Fruit fly (Drosophila melanogaster) whole organism, embryonic: ENCODE results near the gene CG12321.
A peak's percentile ranks its signal among the peaks of the same experiment; 100 is the strongest.

ENCODE experiments used
- CG10431 ChIP-seq: fragments of 200-800 bp; sonication (Bioruptor generic); optimal IDR thresholded peaks from 3 replicates; lab custom pipeline; 2018; ENCODE audit warnings: missing biosample characterization, mild to moderate bottlenecking, missing genetic modification characterization
- CG10959 ChIP-seq: fragments of 200-800 bp; sonication (Bioruptor generic); IDR thresholded peaks from 2 replicates; pipeline ENCODE4 v1.3.6; 2022; ENCODE audit warnings: missing biosample characterization, missing genetic modification characterization
- CG11723 ChIP-seq: fragments of 200-800 bp; sonication (Bioruptor generic); optimal IDR thresholded peaks from 2 replicates; lab custom pipeline; 2017; ENCODE audit warnings: missing biosample characterization, mild to moderate bottlenecking, missing genetic modification characterization
- CG12104 ChIP-seq: fragments of 200-800 bp; sonication (Bioruptor generic); optimal IDR thresholded peaks from 3 replicates; lab custom pipeline; 2016; ENCODE audit warnings: missing biosample characterization, missing genetic modification characterization
- CG12299 ChIP-seq: fragments of 200-800 bp; sonication (Bioruptor generic); optimal IDR thresholded peaks from 2 replicates; lab custom pipeline; 2018; ENCODE audit warnings: missing biosample characterization, mild to moderate bottlenecking, missing genetic modification characterization
- CG1233 ChIP-seq: fragments of 200-800 bp; sonication (Bioruptor generic); optimal IDR thresholded peaks from 4 replicates; lab custom pipeline; 2018; ENCODE audit warnings: missing biosample characterization, mild to moderate bottlenecking, missing genetic modification characterization
- CG12744 ChIP-seq: fragments of 200-800 bp; sonication (Bioruptor generic); optimal IDR thresholded peaks from 2 replicates; lab custom pipeline; 2016; ENCODE audit warnings: missing biosample characterization, missing genetic modification characterization
- CG13123 ChIP-seq: fragments of 200-800 bp; sonication (Bioruptor generic); optimal IDR thresholded peaks from 2 replicates; lab custom pipeline; 2016; ENCODE audit warnings: missing biosample characterization, missing genetic modification characterization
- CG1529 ChIP-seq: fragments of 200-800 bp; sonication (Bioruptor generic); optimal IDR thresholded peaks from 3 replicates; lab custom pipeline; 2018; ENCODE audit warnings: missing biosample characterization, missing genetic modification characterization
- CG15601 ChIP-seq: fragments of 200-800 bp; sonication (Bioruptor generic); optimal IDR thresholded peaks from 3 replicates; lab custom pipeline; 2019; ENCODE audit warnings: missing biosample characterization, mild to moderate bottlenecking, missing genetic modification characterization, moderate library complexity
- CG15696 ChIP-seq: fragments of 200-800 bp; sonication (Bioruptor generic); optimal IDR thresholded peaks from 2 replicates; lab custom pipeline; 2019; ENCODE audit warnings: missing biosample characterization, mild to moderate bottlenecking, missing genetic modification characterization, moderate library complexity
- CG1603 ChIP-seq: fragments of 200-800 bp; sonication (Bioruptor generic); optimal IDR thresholded peaks from 2 replicates; lab custom pipeline; 2019; ENCODE audit warnings: missing biosample characterization, mild to moderate bottlenecking, missing genetic modification characterization, moderate library complexity
- CG17829 ChIP-seq: fragments of 200-800 bp; optimal IDR thresholded peaks from 2 replicates; lab custom pipeline; 2019; ENCODE audit warnings: missing biosample characterization, mild to moderate bottlenecking, missing genetic modification characterization, moderate library complexity
- CG30020 ChIP-seq: fragments of 200-800 bp; optimal IDR thresholded peaks from 2 replicates; lab custom pipeline; 2019; ENCODE audit warnings: missing biosample characterization, mild to moderate bottlenecking, missing genetic modification characterization, moderate library complexity
- CG30431 ChIP-seq: fragments of 200-800 bp; sonication (Bioruptor generic); optimal IDR thresholded peaks from 2 replicates; lab custom pipeline; 2017; ENCODE audit warnings: missing biosample characterization, missing genetic modification characterization
- CG42726 ChIP-seq: fragments of 200-800 bp; sonication (Bioruptor generic); IDR thresholded peaks from 2 replicates; pipeline ENCODE4 v1.3.6; 2022; ENCODE audit warnings: missing biosample characterization, missing genetic modification characterization; ENCODE audit not compliant: partially characterized antibody
- CG4820 ChIP-seq: fragments of 200-800 bp; sonication (Bioruptor generic); optimal IDR thresholded peaks from 3 replicates; lab custom pipeline; 2016; ENCODE audit warnings: missing biosample characterization, missing genetic modification characterization
- CG6854 ChIP-seq: fragments of 200-800 bp; sonication (Bioruptor generic); optimal IDR thresholded peaks from 3 replicates; lab custom pipeline; 2017; ENCODE audit warnings: missing biosample characterization, mild to moderate bottlenecking, missing genetic modification characterization
- CG7271 ChIP-seq: fragments of 200-800 bp; sonication (Bioruptor generic); optimal IDR thresholded peaks from 2 replicates; lab custom pipeline; 2018; ENCODE audit warnings: missing biosample characterization, mild to moderate bottlenecking, missing genetic modification characterization, moderate library complexity
- D19A ChIP-seq: fragments of 200-800 bp; optimal IDR thresholded peaks from 3 replicates; lab custom pipeline; 2019; ENCODE audit warnings: missing biosample characterization, mild to moderate bottlenecking, missing genetic modification characterization, moderate library complexity
- E2f1 ChIP-seq: fragments of 200-800 bp; sonication (Bioruptor generic); IDR thresholded peaks from 2 replicates; pipeline ENCODE4 v1.3.6; 2022; ENCODE audit warnings: missing biosample characterization, missing genetic modification characterization
- Fer1 ChIP-seq: fragments of 200-800 bp; sonication (Bioruptor generic); optimal IDR thresholded peaks from 2 replicates; lab custom pipeline; 2017; ENCODE audit warnings: missing biosample characterization, mild to moderate bottlenecking, missing genetic modification characterization
- Gsc ChIP-seq: fragments of 200-800 bp; sonication (Bioruptor generic); IDR thresholded peaks from 2 replicates; pipeline ENCODE4 v1.3.6; 2022; ENCODE audit warnings: missing biosample characterization, missing genetic modification characterization
- Gug ChIP-seq: fragments of 200-800 bp; sonication (Bioruptor generic); IDR thresholded peaks from 4 replicates; pipeline ENCODE4 v1.3.6; 2022; ENCODE audit warnings: missing biosample characterization, missing genetic modification characterization
- Kr ChIP-seq: fragments of 200-800 bp; sonication (Bioruptor generic); optimal IDR thresholded peaks from 2 replicates; lab custom pipeline; 2017; ENCODE audit warnings: missing biosample characterization, mild to moderate bottlenecking, missing genetic modification characterization
- Rx ChIP-seq: fragments of 200-800 bp; sonication (Bioruptor generic); IDR thresholded peaks from 2 replicates; pipeline ENCODE4 v1.3.6; 2022; ENCODE audit warnings: missing biosample characterization, missing genetic modification characterization
- Xrp1 ChIP-seq: fragments of 200-800 bp; sonication (Bioruptor generic); IDR thresholded peaks from 2 replicates; pipeline ENCODE4 v1.3.6; 2022; ENCODE audit warnings: missing biosample characterization, missing genetic modification characterization
- abd-A ChIP-seq: fragments of 200-800 bp; sonication (Bioruptor generic); optimal IDR thresholded peaks from 3 replicates; lab custom pipeline; 2019; ENCODE audit warnings: missing biosample characterization, mild to moderate bottlenecking, missing genetic modification characterization, moderate library complexity
- ap ChIP-seq: fragments of 200-800 bp; sonication (Bioruptor generic); IDR thresholded peaks from 2 replicates; pipeline ENCODE4 v1.3.6; 2022; ENCODE audit warnings: missing biosample characterization, missing genetic modification characterization
- bab2 ChIP-seq: fragments of 200-800 bp; sonication (Bioruptor generic); optimal IDR thresholded peaks from 2 replicates; lab custom pipeline; 2016; ENCODE audit warnings: missing biosample characterization, missing genetic modification characterization
- cad ChIP-seq: fragments of >200 bp; optimal IDR thresholded peaks from 2 replicates; lab custom pipeline; 2017; ENCODE audit warnings: missing biosample characterization, missing genetic modification characterization
- cas ChIP-seq: fragments of 200-800 bp; sonication (Bioruptor generic); IDR thresholded peaks from 2 replicates; pipeline ENCODE4 v1.3.6; 2022; ENCODE audit warnings: missing biosample characterization, missing genetic modification characterization
- ci ChIP-seq: fragments of 200-800 bp; sonication (Bioruptor generic); IDR thresholded peaks from 3 replicates; pipeline ENCODE4 v1.3.6; 2022; ENCODE audit warnings: missing biosample characterization, missing genetic modification characterization
- cwo ChIP-seq: fragments of 200-800 bp; sonication (Bioruptor generic); optimal IDR thresholded peaks from 3 replicates; lab custom pipeline; 2017; ENCODE audit warnings: missing biosample characterization, missing genetic modification characterization, mild to moderate bottlenecking, moderate library complexity, missing genetic modification reagents
- dmrt11E ChIP-seq: fragments of 200-800 bp; sonication (Bioruptor generic); optimal IDR thresholded peaks from 3 replicates; lab custom pipeline; 2018; ENCODE audit warnings: missing biosample characterization, mild to moderate bottlenecking, missing genetic modification characterization, moderate library complexity
- h ChIP-seq: fragments of >200 bp; optimal IDR thresholded peaks from 2 replicates; lab custom pipeline; 2017
- kni ChIP-seq: fragments of 200-800 bp; sonication (Bioruptor generic); optimal IDR thresholded peaks from 3 replicates; lab custom pipeline; 2017; ENCODE audit warnings: mild to moderate bottlenecking, missing biosample characterization, missing genetic modification reagents, missing genetic modification characterization
- lmd ChIP-seq: fragments of 200-800 bp; sonication (Bioruptor generic); IDR thresholded peaks from 2 replicates; pipeline ENCODE4 v1.3.6; 2022; ENCODE audit warnings: missing biosample characterization, missing genetic modification characterization
- mld ChIP-seq: fragments of 200-800 bp; sonication (Bioruptor generic); IDR thresholded peaks from 3 replicates; pipeline ENCODE4 v1.3.6; 2022; ENCODE audit warnings: missing biosample characterization, missing genetic modification characterization; ENCODE audit not compliant: partially characterized antibody
- nerfin-2 ChIP-seq: fragments of 200-800 bp; sonication (Bioruptor generic); IDR thresholded peaks from 2 replicates; pipeline ENCODE4 v1.3.6; 2022; ENCODE audit warnings: missing biosample characterization, missing genetic modification characterization; ENCODE audit not compliant: partially characterized antibody
- nmo ChIP-seq: fragments of 200-800 bp; sonication (Bioruptor generic); optimal IDR thresholded peaks from 2 replicates; lab custom pipeline; 2018; ENCODE audit warnings: missing biosample characterization, mild to moderate bottlenecking, missing genetic modification characterization, moderate library complexity
- pho ChIP-seq: fragments of 200-800 bp; sonication (Bioruptor generic); optimal IDR thresholded peaks from 2 replicates; lab custom pipeline; 2016; ENCODE audit warnings: missing biosample characterization, missing genetic modification characterization
- pita ChIP-seq: fragments of 200-800 bp; sonication (Bioruptor generic); optimal IDR thresholded peaks from 2 replicates; lab custom pipeline; 2017; ENCODE audit warnings: missing biosample characterization, mild to moderate bottlenecking, missing genetic modification characterization
- pnt ChIP-seq: fragments of 200-800 bp; sonication (Bioruptor generic); optimal IDR thresholded peaks from 3 replicates; lab custom pipeline; 2016; ENCODE audit warnings: missing biosample characterization, missing genetic modification characterization
- sc ChIP-seq, 3 experiments: fragments of >200 bp in 2 of 3; fragments of 200-800 bp in 1 of 3; sonication (Bioruptor generic) in 1 of 3; optimal IDR thresholded peaks; 2 replicates in 2 of 3; 3 replicates in 1 of 3; lab custom pipeline; 2017; ENCODE audit warnings: mild to moderate bottlenecking in 1 of 3, missing biosample characterization in 1 of 3, missing genetic modification characterization in 1 of 3, missing genetic modification reagents in 1 of 3
- sens-2 ChIP-seq: fragments of 200-800 bp; sonication (Bioruptor generic); IDR thresholded peaks from 2 replicates; pipeline ENCODE4 v1.3.6; 2022; ENCODE audit warnings: missing biosample characterization, missing genetic modification characterization
- tgo ChIP-seq: fragments of 200-800 bp; sonication (Bioruptor generic); IDR thresholded peaks from 3 replicates; pipeline ENCODE4 v1.3.6; 2022; ENCODE audit warnings: missing biosample characterization, missing genetic modification characterization
- tx ChIP-seq: fragments of 200-800 bp; sonication (Bioruptor generic); optimal IDR thresholded peaks from 2 replicates; lab custom pipeline; 2016; ENCODE audit warnings: missing biosample characterization, missing genetic modification characterization

Gene CG12321

DNA sequence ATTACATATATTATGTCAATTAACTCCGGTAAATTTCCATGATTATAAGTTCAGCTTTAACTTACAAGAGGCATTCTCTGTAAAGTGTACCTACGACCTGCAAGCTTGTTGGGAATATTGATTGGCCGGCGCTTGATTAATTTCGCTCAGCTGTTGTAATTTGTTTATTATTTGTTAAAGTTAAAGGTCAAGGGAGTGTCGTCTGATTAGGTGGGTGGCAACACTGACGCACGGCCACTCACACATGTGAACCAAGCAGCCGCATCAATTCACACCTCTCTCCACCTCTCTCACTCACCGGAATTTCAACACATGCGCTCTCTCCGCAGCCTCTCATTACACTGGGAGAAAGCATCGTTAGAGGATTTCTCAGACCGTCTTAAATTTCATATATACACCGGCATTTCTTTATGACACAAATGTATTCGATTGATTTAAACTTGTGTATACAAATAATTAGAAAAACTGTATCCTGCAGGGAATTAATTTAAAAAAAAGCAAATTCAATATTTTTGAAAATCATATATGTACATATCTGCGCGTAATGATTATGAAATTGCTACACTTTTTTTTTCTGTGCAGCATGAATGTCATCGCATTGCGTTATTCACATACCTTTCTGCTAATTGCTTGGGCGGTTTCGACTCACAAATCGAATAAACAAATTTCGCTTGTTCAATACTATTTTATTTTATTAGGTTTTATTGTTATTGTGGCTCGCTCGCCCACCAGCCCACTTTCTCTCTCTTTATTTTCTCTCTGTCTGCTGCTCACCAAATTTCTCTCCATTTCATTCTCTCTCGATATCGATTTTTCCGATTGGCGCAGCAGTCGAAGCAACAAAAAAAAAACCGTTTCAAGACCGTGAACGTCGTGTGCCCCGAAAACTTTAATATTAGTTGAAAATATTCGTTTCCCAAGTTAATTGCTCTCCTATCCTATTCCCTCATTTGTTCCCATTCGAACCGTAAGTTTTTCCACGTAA, 16.2 kb downstream of the CG12321 start (continued):
- TF ChIP-seq CG7271 (tag; lab: Kevin White, UChicago) (peak; percentile 43), CG30431 (GFP tag; lab: Kevin White, UChicago) (peak; percentile 87), Fer1 (GFP tag; lab: Kevin White, UChicago) (peak; percentile 95), tgo (GFP tag; lab: Robert Waterston, UW) (peak; percentile 91), dmrt11E (tag; lab: Kevin White, UChicago) (peak; percentile 91), CG4820 (GFP tag; lab: Kevin White, UChicago) (peak; percentile 93), nerfin-2 (GFP tag; lab: Robert Waterston, UW) (no peak), Gsc (GFP tag; lab: Robert Waterston, UW) (peak; percentile 69), sc (optimal IDR thresholded peaks at IDR 0.05; lab: Kevin White, UChicago) (no peak), sc (GFP tag; optimal IDR thresholded peaks at IDR 0.05; lab: Kevin White, UChicago) (peak; percentile 89), Rx (GFP tag; lab: Robert Waterston, UW) (peak; percentile 66), CG12744 (GFP tag; lab: Kevin White, UChicago) (peak; percentile 90), ap (GFP tag; lab: Robert Waterston, UW) (peak; percentile 82), lmd (GFP tag; lab: Robert Waterston, UW) (peak; percentile 94), kni (GFP tag; lab: Kevin White, UChicago) (peak; percentile 85), h (lab: Kevin White, UChicago) (no peak), cad (GFP tag; lab: Kevin White, UChicago) (no peak), CG1603 (no peak), cwo (peak; percentile 91), cas (peak; percentile 64), pnt (GFP tag; lab: Kevin White, UChicago) (peak; percentile 71), E2f1 (GFP tag; lab: Robert Waterston, UW) (peak; percentile 86), CG30020 (tag; lab: Kevin White, UChicago) (no peak), CG1233 (peak; percentile 93), D19A (tag; lab: Kevin White, UChicago) (peak; percentile 92), CG15601 (tag; lab: Kevin White, UChicago) (peak; percentile 92), bab2 (GFP tag; lab: Kevin White, UChicago) (peak; percentile 92), mld (GFP tag; lab: Robert Waterston, UW) (no peak), Kr (GFP tag; lab: Kevin White, UChicago) (peak; percentile 21), CG15696 (tag; lab: Kevin White, UChicago) (peak; percentile 91), nmo (GFP tag; lab: Kevin White, UChicago) (peak; percentile 95), abd-A (tag; lab: Kevin White, UChicago) (no peak), CG10959 (peak; percentile 78), CG10431 (peak; percentile 83), CG12299 (peak; percentile 87), Xrp1 (peak; percentile 93), CG11723 (GFP tag; lab: Kevin White, UChicago) (peak; percentile 89), CG1529 (GFP tag; lab: Kevin White, UChicago) (peak; percentile 91), pho (GFP tag; lab: Kevin White, UChicago) (peak; percentile 90), CG13123 (GFP tag; lab: Kevin White, UChicago) (peak; percentile 81), CG42726 (no peak), pita (no peak), CG6854 (GFP tag; lab: Kevin White, UChicago) (peak; percentile 89), CG17829 (peak; percentile 92), sens-2 (peak; percentile 60; the same call in 1 of the 2 replicates), tx (GFP tag; lab: Kevin White, UChicago) (peak; percentile 83), ci (peak; percentile 93), CG12104 (GFP tag; lab: Kevin White, UChicago) (peak; percentile 93), Gug (peak; percentile 69; the same call in 2 of the 4 replicates)
